Fruit fly (Drosophila melanogaster) whole organism, adult: ENCODE results near the gene CG10834.

ENCODE experiments used
- CG11617 ChIP-seq: fragments of 200-800 bp; sonication (Bioruptor generic); optimal IDR thresholded peaks from 2 replicates; lab custom pipeline; 2017; ENCODE audit warnings: mild to moderate bottlenecking, missing biosample characterization, missing genetic modification reagents, missing genetic modification characterization
- CG12768 ChIP-seq: fragments of 200-800 bp; sonication (Bioruptor generic); optimal IDR thresholded peaks from 2 replicates; lab custom pipeline; 2017; ENCODE audit warnings: missing biosample characterization, missing genetic modification characterization, mild to moderate bottlenecking, moderate library complexity, missing genetic modification reagents
- CG14711 ChIP-seq: fragments of 200-800 bp; sonication (Bioruptor generic); optimal IDR thresholded peaks from 2 replicates; lab custom pipeline; 2018; ENCODE audit warnings: missing biosample characterization, mild to moderate bottlenecking, missing genetic modification characterization, moderate library complexity
- CG1620 ChIP-seq: fragments of 200-800 bp; sonication (Bioruptor generic); optimal IDR thresholded peaks from 2 replicates; lab custom pipeline; 2016; ENCODE audit warnings: missing biosample characterization, missing genetic modification characterization
- CG33017 ChIP-seq: fragments of 200-800 bp; sonication (Bioruptor generic); optimal IDR thresholded peaks from 2 replicates; lab custom pipeline; 2018; ENCODE audit warnings: missing biosample characterization, mild to moderate bottlenecking, missing genetic modification characterization, moderate library complexity
- CG5204 ChIP-seq: fragments of 200-800 bp; sonication (Bioruptor generic); optimal IDR thresholded peaks from 2 replicates; lab custom pipeline; 2016; ENCODE audit warnings: missing biosample characterization, missing genetic modification characterization
- CG7045 ChIP-seq: fragments of 200-800 bp; sonication (Bioruptor generic); optimal IDR thresholded peaks from 2 replicates; lab custom pipeline; 2017; ENCODE audit warnings: missing biosample characterization, mild to moderate bottlenecking, missing genetic modification characterization
- CG7101 ChIP-seq: fragments of 200-800 bp; sonication (Bioruptor generic); optimal IDR thresholded peaks from 2 replicates; lab custom pipeline; 2018; ENCODE audit warnings: missing biosample characterization, mild to moderate bottlenecking, missing genetic modification characterization, moderate library complexity
- Clk ChIP-seq: fragments of 200-800 bp; sonication (Bioruptor generic); optimal IDR thresholded peaks from 2 replicates; lab custom pipeline; 2017; ENCODE audit warnings: missing biosample characterization, missing genetic modification characterization
- Crg-1 ChIP-seq: fragments of 200-800 bp; sonication (Bioruptor generic); optimal IDR thresholded peaks from 2 replicates; lab custom pipeline; 2016; ENCODE audit warnings: missing biosample characterization, missing genetic modification characterization
- Hr96 ChIP-seq: fragments of 200-800 bp; sonication (Bioruptor generic); optimal IDR thresholded peaks from 2 replicates; lab custom pipeline; 2016; ENCODE audit warnings: missing biosample characterization, missing genetic modification characterization
- Mnt ChIP-seq: fragments of 200-800 bp; sonication (Bioruptor generic); optimal IDR thresholded peaks from 2 replicates; lab custom pipeline; 2016; ENCODE audit warnings: missing biosample characterization, mild to moderate bottlenecking, missing genetic modification characterization
- bab1 ChIP-seq: fragments of 200-800 bp; sonication (Bioruptor generic); optimal IDR thresholded peaks from 3 replicates; lab custom pipeline; 2019; ENCODE audit warnings: missing biosample characterization, mild to moderate bottlenecking, missing genetic modification characterization, moderate library complexity
- cic ChIP-seq: fragments of 200-800 bp; sonication (Bioruptor generic); optimal IDR thresholded peaks from 2 replicates; lab custom pipeline; 2017; ENCODE audit warnings: missing biosample characterization, mild to moderate bottlenecking, missing genetic modification characterization, moderate library complexity
- cnc ChIP-seq, 2 experiments: fragments of >200 bp; optimal IDR thresholded peaks; 2 replicates each; lab custom pipeline; 2017
- kay ChIP-seq: fragments of 200-800 bp; sonication (Bioruptor generic); peaks from one replicate; lab custom pipeline; 2016; ENCODE audit warnings: missing biosample characterization, missing genetic modification characterization, borderline replicate concordance
- ovo ChIP-seq: fragments of 200-800 bp; sonication (Bioruptor generic); optimal IDR thresholded peaks from 2 replicates; lab custom pipeline; 2016; ENCODE audit warnings: missing biosample characterization, missing genetic modification characterization
- pad ChIP-seq: fragments of 200-800 bp; sonication (Bioruptor generic); optimal IDR thresholded peaks from 3 replicates; lab custom pipeline; 2017; ENCODE audit warnings: missing biosample characterization, missing genetic modification characterization, mild to moderate bottlenecking, moderate library complexity, missing genetic modification reagents
- tj ChIP-seq: fragments of 200-800 bp; sonication (Bioruptor generic); optimal IDR thresholded peaks from 3 replicates; lab custom pipeline; 2017; ENCODE audit warnings: missing biosample characterization, mild to moderate bottlenecking, missing genetic modification characterization, moderate library complexity
- toe ChIP-seq: fragments of 200-800 bp; sonication (Bioruptor generic); optimal IDR thresholded peaks from 2 replicates; lab custom pipeline; 2016; ENCODE audit warnings: missing biosample characterization, missing genetic modification characterization

CG10834 gene

DNA sequence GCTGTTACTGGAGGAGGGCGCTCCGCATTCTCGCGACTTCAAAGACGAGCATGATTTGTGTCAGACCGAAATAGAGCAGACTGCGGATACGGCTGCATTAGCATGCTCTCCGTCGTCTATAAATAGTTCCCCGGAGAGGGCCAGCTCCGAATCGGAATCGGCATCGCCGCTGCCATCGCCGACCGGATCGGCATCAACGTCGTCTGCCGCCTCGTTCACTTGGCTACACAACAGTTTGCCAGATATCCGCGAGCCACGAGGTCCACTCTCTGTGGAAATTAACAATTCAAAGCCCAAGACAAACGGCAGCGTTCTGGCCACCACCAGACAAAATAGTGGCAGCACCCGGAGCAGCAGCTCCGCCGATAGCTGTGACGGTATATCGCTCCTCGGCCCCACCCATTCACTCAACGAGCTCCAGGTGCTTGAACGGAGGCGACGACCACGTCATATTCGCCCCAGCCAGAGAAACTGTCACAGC is 35.6 kb upstream of the CG10834 start:
- TF ChIP-seq CG14711 (tag; lab: Kevin White, UChicago) (no peak), Clk (GFP tag; lab: Kevin White, UChicago) (no peak), cnc (optimal IDR thresholded peaks at IDR 0.05; lab: Kevin White, UChicago) (no peak), CG1620 (GFP tag; lab: Kevin White, UChicago) (no peak), toe (no peak), CG7045 (GFP tag; lab: Kevin White, UChicago) (no peak), cic (GFP tag; lab: Kevin White, UChicago) (no peak), ovo (no peak), bab1 (GFP tag; lab: Kevin White, UChicago) (no peak), Crg-1 (GFP tag; lab: Kevin White, UChicago) (no peak), kay (GFP tag; lab: Kevin White, UChicago) (no peak), CG33017 (no peak), CG12768 (no peak), Mnt (GFP tag; lab: Kevin White, UChicago) (no peak)

DNA sequence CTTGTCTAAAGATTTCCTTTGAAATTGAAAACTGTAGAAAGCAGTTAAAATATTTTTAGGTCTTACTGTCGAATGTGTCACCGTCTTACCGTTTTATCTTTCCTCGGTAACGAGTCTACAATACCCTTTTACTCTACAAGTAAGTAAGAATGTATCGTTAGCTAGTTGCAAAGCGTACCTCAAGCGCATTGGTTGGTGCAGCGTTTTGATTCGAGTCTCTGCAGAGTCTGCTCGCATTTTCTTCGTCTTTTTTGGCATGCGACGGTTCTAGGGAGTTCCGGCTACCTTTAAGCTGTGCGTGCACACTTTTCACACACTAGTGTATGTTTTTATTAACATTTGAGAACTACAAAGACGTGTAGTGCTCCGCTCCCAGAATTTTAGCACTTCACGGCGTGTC is 32.9 kb upstream of the CG10834 start:
- TF ChIP-seq CG12768 (no peak), Mnt (GFP tag; lab: Kevin White, UChicago) (peak; percentile 30)

DNA sequence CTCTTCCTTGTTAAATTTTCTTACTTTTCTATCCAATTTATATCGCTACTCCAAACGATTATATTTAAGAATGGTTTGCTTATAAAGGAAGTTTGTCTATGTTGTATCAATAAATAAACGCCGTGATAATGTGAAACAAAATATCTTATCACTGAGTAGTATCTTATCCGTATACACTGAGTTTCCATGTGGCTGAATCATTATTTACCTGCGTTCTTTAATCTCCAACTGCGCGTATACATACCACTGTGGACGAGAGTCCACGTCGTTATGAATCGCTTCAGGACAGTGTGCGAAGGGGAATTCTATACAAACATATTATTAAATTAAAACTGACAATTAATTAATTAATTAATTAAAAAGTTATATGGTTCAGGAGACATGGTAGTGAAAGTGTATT is 32.2 kb upstream of the CG10834 start:
- peak; percentile 40 for TF ChIP-seq Mnt (GFP tag; lab: Kevin White, UChicago)
- no peak for TF ChIP-seq kay (GFP tag; lab: Kevin White, UChicago)

DNA sequence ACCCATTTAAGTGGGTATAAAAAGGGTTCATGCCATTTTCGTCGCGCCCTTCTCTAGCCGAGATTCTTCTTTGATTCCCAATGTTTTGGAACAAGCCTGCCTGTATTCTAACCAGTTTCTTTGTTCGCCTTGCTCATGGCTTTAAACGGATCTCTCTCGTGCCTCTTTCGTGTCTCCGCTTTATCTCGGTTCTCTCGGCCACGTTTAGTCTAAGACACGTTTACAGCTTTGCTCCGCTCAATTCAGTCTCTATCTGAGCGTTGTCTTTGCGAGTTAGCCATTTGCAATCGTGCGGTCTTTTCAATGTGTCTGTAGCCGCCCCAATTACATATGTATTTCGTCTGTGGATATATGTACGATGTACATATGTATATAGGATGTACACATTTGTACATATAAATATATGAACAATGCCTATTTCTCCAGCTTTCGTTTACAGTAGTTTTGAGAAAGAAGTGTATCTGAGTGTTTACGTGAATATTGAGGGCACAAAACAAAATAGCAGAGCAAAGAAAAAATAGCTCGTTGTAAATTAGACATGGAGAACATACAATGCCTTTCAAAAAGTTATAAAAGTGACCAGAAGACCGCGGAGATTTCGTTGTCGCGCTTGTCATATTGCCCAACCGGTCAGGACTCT is 27.1 kb upstream of the CG10834 start:
- TF ChIP-seq Crg-1 (GFP tag; lab: Kevin White, UChicago) (no peak), cic (GFP tag; lab: Kevin White, UChicago) (peak; percentile 31), pad (GFP tag; lab: Kevin White, UChicago) (peak; percentile 75), tj (GFP tag; lab: Kevin White, UChicago) (peak; percentile 2)

DNA sequence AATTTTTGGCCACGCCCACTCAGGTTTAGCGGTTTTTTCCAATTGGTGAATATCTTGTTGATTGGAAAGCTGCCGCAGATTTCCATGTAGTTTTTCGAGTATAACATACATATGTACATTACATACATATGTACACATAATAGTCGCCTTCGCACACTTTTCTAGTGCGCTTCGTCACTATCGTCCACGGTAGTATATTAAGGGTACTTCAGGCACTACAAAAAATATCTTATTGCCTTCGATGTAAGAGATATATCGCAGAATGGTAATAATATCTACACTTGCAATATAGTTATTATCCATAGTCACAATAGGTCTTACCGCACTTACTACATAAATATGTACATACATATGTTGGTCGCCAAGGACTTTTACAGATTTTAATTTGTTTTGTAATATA is 25.9 kb upstream of the CG10834 start:
- TF ChIP-seq Clk (GFP tag; lab: Kevin White, UChicago) = no peak

DNA sequence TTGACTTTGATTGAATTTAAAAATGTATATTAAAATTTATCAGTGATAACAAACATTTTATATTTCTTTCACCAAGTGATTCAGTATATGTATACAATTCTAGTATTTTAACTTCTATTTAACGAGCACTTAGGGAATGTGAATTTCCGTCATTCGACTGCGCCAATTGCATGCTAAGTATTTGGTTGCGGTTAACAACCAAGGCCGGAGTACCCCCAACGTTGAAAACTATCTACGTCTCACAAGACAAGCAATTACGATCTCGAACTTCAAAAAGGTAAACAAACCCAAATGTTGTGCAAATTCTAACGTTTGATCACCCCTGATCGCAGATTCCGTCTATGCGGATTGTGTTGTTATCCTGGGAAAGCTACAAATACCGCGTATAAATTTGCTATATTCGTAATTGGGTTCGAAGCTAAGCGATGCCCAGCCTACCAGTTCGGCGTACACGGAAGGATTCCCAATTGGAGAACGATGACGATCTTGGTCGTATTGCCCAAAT is 24.1 kb upstream of the CG10834 start, which contains the start of gene CG42748:
Gene CG42748 (plus strand): TSS at position 51 of the 505 bp plus-strand sequence.
- TF ChIP-seq CG33017 = no peak
- peak; percentile 25 for TF ChIP-seq bab1 (GFP tag; lab: Kevin White, UChicago)
- peak; percentile 4 for TF ChIP-seq CG7101 (tag; lab: Kevin White, UChicago)
- no peak for TF ChIP-seq tj (GFP tag; lab: Kevin White, UChicago)
- TF ChIP-seq kay (GFP tag; lab: Kevin White, UChicago) = peak; percentile 13
- TF ChIP-seq CG5204 = peak; percentile 26
- peak; percentile 35 for TF ChIP-seq CG1620 (GFP tag; lab: Kevin White, UChicago)
- TF ChIP-seq Mnt (GFP tag; lab: Kevin White, UChicago) = peak; percentile 10

DNA sequence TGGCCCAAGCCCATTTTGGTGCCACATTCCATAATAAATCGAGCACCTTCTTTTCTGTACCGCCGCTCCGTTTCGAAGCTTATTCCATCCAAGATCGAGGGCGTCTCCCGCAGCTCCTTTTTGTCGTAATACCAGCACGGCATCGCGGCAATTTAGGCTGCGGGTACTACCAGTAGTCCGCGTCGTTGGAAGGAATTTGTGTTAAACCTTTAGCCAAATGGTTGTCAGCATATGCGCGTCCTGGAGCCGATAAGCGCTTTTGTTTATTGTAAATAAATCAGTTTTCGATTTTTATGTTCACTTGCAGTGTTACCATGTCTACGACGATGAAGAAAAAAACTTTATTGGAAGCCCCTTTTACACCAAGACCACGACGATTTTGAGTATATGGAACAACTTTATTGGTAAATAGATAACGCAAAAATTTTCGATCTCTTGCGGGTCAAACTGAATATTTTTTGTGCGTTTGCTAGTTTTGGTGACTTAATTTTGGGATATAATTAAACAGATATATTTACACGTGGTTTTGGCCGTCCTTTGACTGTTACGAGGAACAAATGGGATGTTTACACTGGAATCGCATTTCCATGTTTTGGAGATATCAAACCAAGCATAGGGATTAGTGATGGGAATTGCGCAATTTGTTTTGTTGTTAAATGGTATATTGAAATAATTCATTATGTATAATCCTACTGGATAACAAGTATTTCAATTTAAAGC is 22.6 kb upstream of the CG10834 start, which contains the start of gene CycK:
Gene CycK (minus strand): TSS at position 562 of the 720 bp plus-strand sequence.
- TF ChIP-seq CG12768 (no peak), CG11617 (no peak), pad (GFP tag; lab: Kevin White, UChicago) (no peak), cic (GFP tag; lab: Kevin White, UChicago) (no peak), CG14711 (tag; lab: Kevin White, UChicago) (no peak), cnc (optimal IDR thresholded peaks at IDR 0.05; lab: Kevin White, UChicago) (no peak), ovo (no peak), Mnt (GFP tag; lab: Kevin White, UChicago) (peak; percentile 57), toe (peak; percentile 31), Hr96 (GFP tag; lab: Kevin White, UChicago) (peak; percentile 34), CG33017 (no peak), Crg-1 (GFP tag; lab: Kevin White, UChicago) (no peak), Clk (GFP tag; lab: Kevin White, UChicago) (no peak), CG5204 (peak; percentile 47), kay (GFP tag; lab: Kevin White, UChicago) (no peak), CG7045 (GFP tag; lab: Kevin White, UChicago) (peak; percentile 7), bab1 (GFP tag; lab: Kevin White, UChicago) (no peak), CG1620 (GFP tag; lab: Kevin White, UChicago) (peak; percentile 1), CG7101 (tag; lab: Kevin White, UChicago) (peak; percentile 9), tj (GFP tag; lab: Kevin White, UChicago) (no peak)
